Fruit fly (Drosophila melanogaster): ENCODE data around the gene Cont.

Gene Cont

DNA sequence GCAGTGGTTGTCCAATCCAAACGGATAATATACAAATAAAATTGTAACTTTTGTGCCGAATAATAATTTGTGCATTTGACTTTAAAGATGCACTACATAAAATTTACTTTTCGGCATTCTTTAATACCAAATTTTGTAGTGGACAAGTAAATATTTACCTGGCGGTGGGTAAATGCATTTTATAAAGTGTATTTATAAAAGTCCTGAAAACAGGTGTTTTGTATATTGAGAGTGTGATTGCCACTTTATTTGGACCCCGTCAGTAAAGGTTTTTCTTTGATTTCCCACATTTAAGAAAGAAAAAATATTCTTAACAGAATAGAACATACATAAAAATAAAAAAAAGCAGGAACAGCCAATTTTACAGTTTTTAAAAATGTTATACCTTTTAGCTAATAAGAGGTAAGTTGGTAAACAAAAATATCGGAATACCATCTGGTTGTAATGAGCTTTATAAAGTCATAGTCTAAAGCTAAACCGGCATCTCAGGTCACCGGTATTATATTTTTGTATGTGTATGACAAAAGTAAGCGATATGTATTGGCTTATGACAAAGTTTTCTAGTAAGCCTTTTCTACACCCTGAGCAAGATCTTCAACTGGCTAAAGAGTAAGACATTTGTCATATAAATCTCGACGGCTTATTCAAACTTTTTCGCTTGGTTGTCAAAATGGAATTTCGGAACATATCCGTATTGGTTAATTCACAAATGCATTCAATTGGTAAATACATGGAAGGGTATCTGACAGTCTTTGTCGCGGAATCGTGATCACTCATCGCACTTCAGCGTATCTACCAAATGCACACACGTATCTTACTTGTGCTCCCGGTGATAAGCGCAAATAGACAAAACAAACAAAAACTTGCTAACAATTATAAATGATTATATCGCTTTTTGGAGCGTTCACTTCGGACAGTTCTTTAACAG is 13.8 kb downstream of the Cont start:
- TF ChIP-seq CG15710 (tag; optimal IDR thresholded peaks at IDR 0.05), result peak; percentile 84
- peak; percentile 97 for TF ChIP-seq Pif1B (GFP tag; optimal IDR thresholded peaks at IDR 0.05)
- TF ChIP-seq CG10348 (GFP tag; IDR thresholded peaks at IDR 0.05), result peak; percentile 84
- peak; percentile 97; the same call in 2 of the 3 replicates for TF ChIP-seq fd96Ca (GFP tag; IDR thresholded peaks at IDR 0.05)
- peak; percentile 88 for TF ChIP-seq Snoo (tag; optimal IDR thresholded peaks at IDR 0.05)
- peak; percentile 6 for TF ChIP-seq EcR (GFP tag; optimal IDR thresholded peaks at IDR 0.05)
- peak; percentile 85 for TF ChIP-seq CG34367 (tag; optimal IDR thresholded peaks at IDR 0.05)
- peak; percentile 94 for TF ChIP-seq Pif1A (GFP tag; optimal IDR thresholded peaks at IDR 0.05)
- peak; percentile 91 for TF ChIP-seq CG9948 (tag; optimal IDR thresholded peaks at IDR 0.05)
- peak; percentile 89 for TF ChIP-seq rn (GFP tag; IDR thresholded peaks at IDR 0.05)
- TF ChIP-seq Ets98B (GFP tag; IDR thresholded peaks at IDR 0.05), result peak; percentile 97
- peak; percentile 70 for TF ChIP-seq D1 (tag; optimal IDR thresholded peaks at IDR 0.05)
- peak; percentile 97 for TF ChIP-seq CG8301 (tag; optimal IDR thresholded peaks at IDR 0.05)
- no peak for TF ChIP-seq CG13204 (GFP tag; optimal IDR thresholded peaks at IDR 0.05)
- TF ChIP-seq CG32121 (GFP tag; IDR thresholded peaks at IDR 0.05), result peak; percentile 95
- peak; percentile 82 for TF ChIP-seq gl (tag; optimal IDR thresholded peaks at IDR 0.05)
- peak; percentile 87 for TF ChIP-seq CG8159 (tag; optimal IDR thresholded peaks at IDR 0.05)
- peak; percentile 88 for TF ChIP-seq CG17806 (tag; optimal IDR thresholded peaks at IDR 0.05)
- peak; percentile 97 for TF ChIP-seq CG4496 (GFP tag; IDR thresholded peaks at IDR 0.05)
- peak; percentile 94 for TF ChIP-seq CG14655 (GFP tag; optimal IDR thresholded peaks at IDR 0.05)
- TF ChIP-seq CG12605 (GFP tag; IDR thresholded peaks at IDR 0.05), result peak; percentile 94

DNA sequence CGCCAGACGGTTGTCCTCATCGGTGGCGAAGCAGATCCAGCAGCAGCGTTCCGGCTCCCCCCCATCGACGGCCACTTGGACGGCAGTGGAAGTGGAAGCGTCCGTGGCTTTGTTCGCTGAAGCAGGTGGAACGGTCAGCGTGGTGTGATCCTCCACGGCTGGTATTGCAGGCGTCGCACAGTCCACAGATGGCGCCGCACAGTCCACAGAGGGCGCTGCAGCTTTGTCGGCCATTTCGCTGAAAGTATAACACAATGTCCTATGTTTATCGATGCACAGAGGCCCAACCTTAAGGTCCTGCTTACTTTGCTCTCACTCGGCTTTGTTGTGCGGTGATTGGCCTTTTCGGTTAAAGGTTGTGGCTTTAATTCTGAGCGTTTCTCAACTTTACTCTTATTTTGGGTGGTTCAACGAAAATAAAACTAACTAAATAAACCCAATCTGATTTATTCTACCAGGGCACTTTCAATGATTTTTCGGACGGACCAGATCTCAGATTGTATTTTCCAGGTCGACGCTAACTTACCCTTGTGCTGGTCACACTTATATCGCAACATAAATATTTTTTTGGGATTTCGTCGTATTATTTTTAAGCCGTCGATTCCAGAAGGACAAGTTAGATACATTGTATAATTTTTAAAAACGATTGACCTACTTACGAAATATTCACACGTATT is 16.4 kb downstream of the Cont start, which contains the start of gene CG9855:
Gene CG9855, minus strand, starts transcription at position 473 of the 677 bp plus-strand sequence.
- no peak for TF ChIP-seq fd96Ca (GFP tag; IDR thresholded peaks at IDR 0.05)
- no peak for TF ChIP-seq CG8301 (tag; optimal IDR thresholded peaks at IDR 0.05)
- peak; percentile 5 for TF ChIP-seq CG8159 (tag; optimal IDR thresholded peaks at IDR 0.05)
- no peak for TF ChIP-seq Pif1A (GFP tag; optimal IDR thresholded peaks at IDR 0.05)

- TF ChIP-seq CG8159 (tag; optimal IDR thresholded peaks at IDR 0.05), result peak; percentile 56
- TF ChIP-seq CG13204 (GFP tag; optimal IDR thresholded peaks at IDR 0.05), result no peak
- peak; percentile 12 for TF ChIP-seq CG9948 (tag; optimal IDR thresholded peaks at IDR 0.05)
- TF ChIP-seq CG15710 (tag; optimal IDR thresholded peaks at IDR 0.05), result peak; percentile 25
- no peak for TF ChIP-seq CG8301 (tag; optimal IDR thresholded peaks at IDR 0.05)
- TF ChIP-seq fd96Ca (GFP tag; IDR thresholded peaks at IDR 0.05), result 0 out of 3 replicates have a peak, but pooled peaks have one; percentile 30
Measured at dm6 chr3R:4399810-4400496, 18.8 kb downstream of the Cont start.

- TF ChIP-seq D1 (tag; optimal IDR thresholded peaks at IDR 0.05) (no peak), CG9948 (tag; optimal IDR thresholded peaks at IDR 0.05) (no peak), Ets98B (GFP tag; IDR thresholded peaks at IDR 0.05) (no peak), CG8159 (tag; optimal IDR thresholded peaks at IDR 0.05) (no peak), EcR (GFP tag; optimal IDR thresholded peaks at IDR 0.05) (no peak), CG10348 (GFP tag; IDR thresholded peaks at IDR 0.05) (no peak), CG14655 (GFP tag; optimal IDR thresholded peaks at IDR 0.05) (no peak), CG32121 (GFP tag; IDR thresholded peaks at IDR 0.05) (no peak), CG12605 (GFP tag; IDR thresholded peaks at IDR 0.05) (no peak), CG4496 (GFP tag; IDR thresholded peaks at IDR 0.05) (no peak), Pif1A (GFP tag; optimal IDR thresholded peaks at IDR 0.05) (no peak), CG17806 (tag; optimal IDR thresholded peaks at IDR 0.05) (no peak), CG13204 (GFP tag; optimal IDR thresholded peaks at IDR 0.05) (no peak), Pif1B (GFP tag; optimal IDR thresholded peaks at IDR 0.05) (no peak), CG8301 (tag; optimal IDR thresholded peaks at IDR 0.05) (no peak), CG15710 (tag; optimal IDR thresholded peaks at IDR 0.05) (no peak), gl (tag; optimal IDR thresholded peaks at IDR 0.05) (no peak), Snoo (tag; optimal IDR thresholded peaks at IDR 0.05) (no peak), rn (GFP tag; IDR thresholded peaks at IDR 0.05) (no peak), CG34367 (tag; optimal IDR thresholded peaks at IDR 0.05) (no peak)
Measured at dm6 chr3R:4400497-4400833, 19.4 kb downstream of the Cont start, which contains the start of gene CG14647. Gene CG14647, plus strand, starts transcription at chr3R:4400510.

DNA sequence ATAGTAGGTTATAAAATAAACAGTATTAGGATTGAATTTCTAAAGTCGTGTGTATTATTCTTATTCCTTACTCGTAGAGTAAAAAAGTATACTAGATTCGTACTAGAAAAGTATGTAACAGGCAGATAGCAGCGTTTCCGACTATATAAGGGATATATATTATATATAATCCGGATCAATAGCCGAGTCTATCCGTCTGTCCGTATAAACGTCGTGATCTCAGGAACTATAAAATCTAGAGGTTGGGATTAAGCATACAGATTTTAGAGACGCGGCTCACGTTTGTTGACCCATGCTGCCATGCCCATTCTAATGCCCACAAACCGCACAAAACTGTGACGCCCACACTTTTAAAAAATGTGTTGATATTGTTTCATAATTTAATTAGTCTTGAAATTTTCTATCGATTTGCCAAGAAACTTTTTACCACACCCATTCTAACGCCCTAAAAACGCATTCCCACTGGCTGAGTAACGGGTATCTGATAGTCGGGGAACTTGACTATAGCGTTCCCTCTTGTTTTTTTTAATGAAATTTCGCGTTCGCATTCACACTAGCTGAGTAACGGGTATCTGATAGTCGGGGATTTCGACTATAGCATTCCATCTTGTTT is 21.0 kb downstream of the Cont start, which contains the start of gene CG9853:
Gene CG9853, minus strand, starts transcription at position 51 of the 613 bp plus-strand sequence.
- TF ChIP-seq CG10348 (GFP tag; IDR thresholded peaks at IDR 0.05), result no peak

Data from whole organism, pupa.